Worm (Caenorhabditis elegans) whole organism, early embryonic: ENCODE measurements around the gene drh-1.

Source experiments
- F13C5.2 ChIP-seq: sonication (generic microtip); optimal IDR thresholded peaks from 2 replicates; lab custom pipeline; 2017; ENCODE audit warnings: mild to moderate bottlenecking, missing genetic modification characterization, inconsistent platforms, missing compliant biosample characterization
- aly-1 ChIP-seq: sonication (generic microtip); optimal IDR thresholded peaks from 2 replicates; lab custom pipeline; 2016; ENCODE audit warnings: missing genetic modification characterization, missing compliant biosample characterization
- ama-1 ChIP-seq: fragments of 150-350 bp; optimal IDR thresholded peaks from 2 replicates; lab custom pipeline; 2014
- ceh-13 ChIP-seq: fragments of 200-800 bp; sonication (Bioruptor generic); optimal IDR thresholded peaks from 2 replicates; lab custom pipeline; 2018; ENCODE audit warnings: mild to moderate bottlenecking, missing genetic modification characterization, missing compliant biosample characterization
- ceh-36 ChIP-seq: sonication (generic microtip); optimal IDR thresholded peaks from 2 replicates; lab custom pipeline; 2016; ENCODE audit warnings: missing genetic modification characterization, inconsistent platforms, missing compliant biosample characterization
- ets-7 ChIP-seq: sonication (generic microtip); optimal IDR thresholded peaks from 2 replicates; lab custom pipeline; 2016; ENCODE audit warnings: missing genotype, missing genetic modification characterization, missing compliant biosample characterization
- flt-1 ChIP-seq: fragments of 200-800 bp; sonication (Bioruptor generic); IDR thresholded peaks from 2 replicates; pipeline ENCODE4 v1.3.6; 2022; ENCODE audit warnings: missing genetic modification characterization, missing compliant biosample characterization
- hmg-4 ChIP-seq: fragments of 200-800 bp; sonication (Bioruptor generic); optimal IDR thresholded peaks from 2 replicates; lab custom pipeline; 2018; ENCODE audit warnings: mild to moderate bottlenecking, missing genetic modification characterization, missing compliant biosample characterization
- hnd-1 ChIP-seq: sonication (generic microtip); optimal IDR thresholded peaks from 2 replicates; lab custom pipeline; 2016; ENCODE audit warnings: missing genetic modification characterization, missing compliant biosample characterization
- pes-1 ChIP-seq: fragments of 200-800 bp; sonication (Bioruptor generic); IDR thresholded peaks from 2 replicates; pipeline ENCODE4 v1.3.6; 2022; ENCODE audit warnings: missing genetic modification reagents, missing genetic modification characterization, missing compliant biosample characterization
- scrt-1 ChIP-seq: fragments of 200-800 bp; sonication (Bioruptor generic); IDR thresholded peaks from 2 replicates; pipeline ENCODE4 v1.3.6; 2022; ENCODE audit warnings: missing genetic modification characterization, missing compliant biosample characterization
- sea-1 ChIP-seq: fragments of 200-800 bp; sonication (Bioruptor generic); conservative IDR thresholded peaks from 2 replicates; pipeline ENCODE4 v1.3.6; 2022; ENCODE audit warnings: missing genetic modification characterization, missing compliant biosample characterization
- tbx-11 ChIP-seq: fragments of 200-800 bp; sonication (Bioruptor generic); IDR thresholded peaks from 2 replicates; pipeline ENCODE4 v1.3.6; 2022; ENCODE audit warnings: missing genetic modification characterization, missing compliant biosample characterization
- tra-4 ChIP-seq: sonication (generic microtip); optimal IDR thresholded peaks from 2 replicates; lab custom pipeline; 2017; ENCODE audit warnings: missing genetic modification characterization, missing compliant biosample characterization

- TF ChIP-seq ama-1 (no peak), pes-1 (GFP tag; lab: Robert Waterston, UW) (no peak), scrt-1 (GFP tag; lab: Robert Waterston, UW) (no peak), ets-7 (tag; lab: Kevin White, UChicago) (no peak), hnd-1 (tag; lab: Kevin White, UChicago) (no peak), flt-1 (GFP tag; lab: Robert Waterston, UW) (no peak), ceh-36 (no peak), ceh-13 (GFP tag; lab: Kevin White, UChicago) (no peak), aly-1 (no peak), sea-1 (GFP tag; lab: Robert Waterston, UW) (no peak), tra-4 (tag; lab: Kevin White, UChicago) (no peak), hmg-4 (GFP tag; lab: Kevin White, UChicago) (no peak), tbx-11 (GFP tag; lab: Robert Waterston, UW) (no peak), F13C5.2 (tag; lab: Kevin White, UChicago) (no peak)
Measured at ce11 chrIV:6575959-6576727, 37.0 kb downstream of the drh-1 start.
